Worm (Caenorhabditis elegans): ENCODE measurements around the gene sec-24.2.

ce11 chrIV:12350235-12350634 is 10.4 kb downstream of the sec-24.2 start:
- TF ChIP-seq ama-1 (optimal IDR thresholded peaks at IDR 0.05) (no peak), scrt-1 (GFP tag; IDR thresholded peaks at IDR 0.05) (no peak), hmbx-1 (tag; optimal IDR thresholded peaks at IDR 0.05) (no peak), hnd-1 (tag; optimal IDR thresholded peaks at IDR 0.05) (no peak), tbx-37 (GFP tag; conservative IDR thresholded peaks at IDR 0.05) (no peak), sea-1 (GFP tag; conservative IDR thresholded peaks at IDR 0.05) (no peak), tra-4 (tag; optimal IDR thresholded peaks at IDR 0.05) (no peak), flt-1 (GFP tag; IDR thresholded peaks at IDR 0.05) (no peak), pes-1 (GFP tag; IDR thresholded peaks at IDR 0.05) (no peak)

All from whole organism, early embryonic.